Worm (Caenorhabditis elegans): ENCODE data around the gene srg-15.

DNA sequence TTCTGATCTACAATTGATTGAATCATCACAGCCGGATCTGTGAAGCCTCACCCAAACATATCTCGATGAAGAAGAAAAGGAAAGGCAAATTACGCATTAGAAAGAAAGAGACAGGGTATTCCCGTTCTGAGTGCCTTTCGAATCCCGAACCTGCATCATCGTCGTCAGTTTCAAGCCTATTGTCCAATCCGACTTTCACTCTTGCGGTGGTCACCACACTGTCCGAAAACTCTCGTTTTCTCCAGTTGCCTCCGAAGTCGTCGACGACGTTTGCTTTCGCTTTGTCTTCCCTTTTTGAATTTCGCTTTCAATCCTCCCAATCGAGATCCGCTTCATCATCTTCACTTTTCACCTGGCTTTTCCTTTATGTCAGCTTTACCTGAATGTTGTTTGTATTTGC lies 38.9 kb upstream of the srg-15 start:
- no peak for TF ChIP-seq ama-1 (optimal IDR thresholded peaks at IDR 0.05)
- TF ChIP-seq flt-1 (GFP tag; IDR thresholded peaks at IDR 0.05), result no peak
- TF ChIP-seq tra-4 (tag; optimal IDR thresholded peaks at IDR 0.05), result no peak
- no peak for TF ChIP-seq tbx-37 (GFP tag; conservative IDR thresholded peaks at IDR 0.05)
- TF ChIP-seq scrt-1 (GFP tag; IDR thresholded peaks at IDR 0.05), result no peak
- TF ChIP-seq F13C5.2 (tag; optimal IDR thresholded peaks at IDR 0.05), result no peak
- no peak for TF ChIP-seq tbx-11 (GFP tag; IDR thresholded peaks at IDR 0.05)
- TF ChIP-seq hmbx-1 (tag; optimal IDR thresholded peaks at IDR 0.05), result no peak
- no peak for TF ChIP-seq hnd-1 (tag; optimal IDR thresholded peaks at IDR 0.05)
- no peak for TF ChIP-seq aly-1 (tag; optimal IDR thresholded peaks at IDR 0.05)
